Fruit fly (Drosophila melanogaster): Measurements from ENCODE around the gene Pgant6.
A peak's percentile ranks its signal among the peaks of the same experiment; 100 is the strongest.

The Pgant6 gene

DNA sequence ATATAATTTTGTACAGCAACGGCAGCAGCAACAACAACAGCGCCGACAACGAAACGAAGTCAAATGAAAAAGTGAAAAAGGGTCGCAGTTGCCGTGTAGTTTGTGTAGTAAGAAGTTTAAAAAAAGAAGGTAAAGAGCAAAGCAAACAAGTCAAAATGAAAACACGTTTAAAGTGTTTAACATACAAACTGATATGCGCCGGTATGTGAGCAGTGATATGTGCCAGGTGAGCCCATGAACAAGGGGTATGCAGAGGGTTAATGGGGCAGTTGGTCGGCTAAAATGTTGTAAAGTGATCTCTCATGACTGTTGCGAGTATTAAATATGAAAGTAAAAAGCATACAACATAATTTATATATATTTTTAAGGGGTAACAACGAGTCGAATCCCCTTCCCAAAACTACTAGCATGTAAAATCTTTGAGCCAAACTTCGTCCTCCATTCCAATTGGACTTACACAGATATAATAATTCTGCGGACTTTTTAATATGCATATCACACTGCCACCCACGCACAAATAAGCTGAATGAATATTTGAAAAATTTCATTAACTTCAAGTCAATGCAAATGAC is 24.0 kb downstream of the Pgant6 start (continued):
- peak; percentile 25 to 35 for TF ChIP-seq dpn (GFP tag; optimal IDR thresholded peaks at IDR 0.05)
- TF ChIP-seq CG6854 (GFP tag; optimal IDR thresholded peaks at IDR 0.05), result peak; percentile 0
- peak; percentile 54; the same call in 1 of the 2 replicates for TF ChIP-seq wor (GFP tag; IDR thresholded peaks at IDR 0.05)
- TF ChIP-seq dm (GFP tag; optimal IDR thresholded peaks at IDR 0.05), result no peak
- TF ChIP-seq CG14441 (GFP tag; IDR thresholded peaks at IDR 0.05), result peak; percentile 90
- TF ChIP-seq lilli (GFP tag; optimal IDR thresholded peaks at IDR 0.05), result peak; percentile 50
- no peak for TF ChIP-seq CG8089 (GFP tag; optimal IDR thresholded peaks at IDR 0.05)
- 0 out of 2 replicates have a peak, but pooled peaks have one; percentile 40 for TF ChIP-seq Lim3 (GFP tag; IDR thresholded peaks at IDR 0.05)
- TF ChIP-seq CG3726 (GFP tag; IDR thresholded peaks at IDR 0.05), result peak; percentile 86
- TF ChIP-seq Optix (GFP tag; IDR thresholded peaks at IDR 0.05), result peak; percentile 82
- no peak for TF ChIP-seq CG12942 (GFP tag; optimal IDR thresholded peaks at IDR 0.05)
- peak; percentile 58 for TF ChIP-seq Sox100B (GFP tag; optimal IDR thresholded peaks at IDR 0.05)
- peak; percentile 58 for TF ChIP-seq Sox102F (GFP tag; optimal IDR thresholded peaks at IDR 0.05)
- TF ChIP-seq Atf3 (GFP tag; optimal IDR thresholded peaks at IDR 0.05), result no peak
- no peak for TF ChIP-seq D (optimal IDR thresholded peaks at IDR 0.05)
- TF ChIP-seq D (GFP tag; optimal IDR thresholded peaks at IDR 0.05), result peak; percentile 58
- TF ChIP-seq NFAT (GFP tag; IDR thresholded peaks at IDR 0.05), result peak; percentile 84
- no peak for TF ChIP-seq sqz (GFP tag; optimal IDR thresholded peaks at IDR 0.05)
- peak; percentile 85 for TF ChIP-seq CG17829 (tag; optimal IDR thresholded peaks at IDR 0.05)
- no peak for TF ChIP-seq knrl (GFP tag; IDR thresholded peaks at IDR 0.05; ENCODE audit: partially characterized antibody)
- no peak for TF ChIP-seq fu2 (GFP tag; optimal IDR thresholded peaks at IDR 0.05)
- TF ChIP-seq Ets97D (GFP tag; optimal IDR thresholded peaks at IDR 0.05), result peak; percentile 4
- TF ChIP-seq CG4282 (GFP tag; optimal IDR thresholded peaks at IDR 0.05), result no peak
- no peak for TF ChIP-seq Mad (GFP tag; optimal IDR thresholded peaks at IDR 0.05)
- TF ChIP-seq CG10147 (GFP tag; optimal IDR thresholded peaks at IDR 0.05), result peak; percentile 42
- TF ChIP-seq CG10565 (GFP tag; optimal IDR thresholded peaks at IDR 0.05), result no peak
- no peak for TF ChIP-seq Poxn (GFP tag; IDR thresholded peaks at IDR 0.05)
- TF ChIP-seq inv (GFP tag; IDR thresholded peaks at IDR 0.05; ENCODE audit: partially characterized antibody), result no peak
- no peak for TF ChIP-seq CkIIα-i1 (GFP tag; IDR thresholded peaks at IDR 0.05)
- TF ChIP-seq mam (GFP tag; optimal IDR thresholded peaks at IDR 0.05), result peak; percentile 72
- peak; percentile 81 for TF ChIP-seq Aef1 (GFP tag; IDR thresholded peaks at IDR 0.05)
- TF ChIP-seq Ets65A (GFP tag), result peak; percentile 93
- no peak for TF ChIP-seq da (GFP tag; optimal IDR thresholded peaks at IDR 0.05)
- peak; percentile 60 for TF ChIP-seq gro (GFP tag; optimal IDR thresholded peaks at IDR 0.05)
- TF ChIP-seq hth (optimal IDR thresholded peaks at IDR 0.05), result no peak
- TF ChIP-seq CG3065 (GFP tag; optimal IDR thresholded peaks at IDR 0.05), result no peak
- TF ChIP-seq HHEX (GFP tag; optimal IDR thresholded peaks at IDR 0.05), result peak; percentile 76
- TF ChIP-seq H15 (GFP tag; IDR thresholded peaks at IDR 0.05), result peak; percentile 88
- peak; percentile 75 for TF ChIP-seq CG9727 (GFP tag; optimal IDR thresholded peaks at IDR 0.05)
- no peak; the same call in 1 of the 2 replicates for TF ChIP-seq dan (GFP tag; IDR thresholded peaks at IDR 0.05)
- TF ChIP-seq Elba2 (GFP tag; optimal IDR thresholded peaks at IDR 0.05), result no peak
- no peak for TF ChIP-seq sc (optimal IDR thresholded peaks at IDR 0.05)
- TF ChIP-seq sc (GFP tag; optimal IDR thresholded peaks at IDR 0.05), result no peak
- TF ChIP-seq CG17912 (GFP tag; optimal IDR thresholded peaks at IDR 0.05), result no peak
- peak; percentile 82 for TF ChIP-seq slbo (GFP tag; IDR thresholded peaks at IDR 0.05)
- TF ChIP-seq CG18011 (GFP tag; optimal IDR thresholded peaks at IDR 0.05), result no peak
- TF ChIP-seq CG3281 (GFP tag; optimal IDR thresholded peaks at IDR 0.05), result peak; percentile 45
- peak; percentile 86 for TF ChIP-seq peb (GFP tag; IDR thresholded peaks at IDR 0.05)
- peak; percentile 52 for TF ChIP-seq Fer3 (tag; optimal IDR thresholded peaks at IDR 0.05)
- peak; percentile 85 for TF ChIP-seq sim (GFP tag; IDR thresholded peaks at IDR 0.05)
- TF ChIP-seq sisA (GFP tag; IDR thresholded peaks at IDR 0.05), result peak; percentile 88
- TF ChIP-seq CG17612 (GFP tag; IDR thresholded peaks at IDR 0.05), result peak; percentile 76

Data from whole organism, embryonic.